Worm (Caenorhabditis elegans) whole organism, L1 larva: ENCODE data around the gene srh-218.
A peak's percentile ranks its signal among the peaks of the same experiment; 100 is the strongest.

Source experiments
- C04F5.9 ChIP-seq: sonication (generic microtip); optimal IDR thresholded peaks from 2 replicates; lab custom pipeline; 2016; ENCODE audit warnings: missing genetic modification characterization, missing compliant biosample characterization
- aha-1 ChIP-seq: fragments of 150-350 bp; optimal IDR thresholded peaks from 2 replicates; lab custom pipeline; 2014; ENCODE audit warnings: missing biosample characterization, missing genetic modification characterization
- ceh-8 ChIP-seq: fragments of 200-800 bp; sonication (Bioruptor generic); optimal IDR thresholded peaks from 2 replicates; lab custom pipeline; 2018; ENCODE audit warnings: mild to moderate bottlenecking, missing genetic modification characterization, moderate library complexity, missing compliant biosample characterization
- ceh-82 ChIP-seq, 3 experiments: fragments of 150-350 bp in 1 of 3; sonication (generic microtip) in 2 of 3; optimal IDR thresholded peaks; 2 replicates each; lab custom pipeline; 2014 to 2017; ENCODE audit warnings: missing biosample characterization in 3 of 3, missing genetic modification characterization in 3 of 3
- ceh-88 ChIP-seq: fragments of 200-800 bp; sonication (Bioruptor generic); IDR thresholded peaks from 2 replicates; pipeline ENCODE4 v1.3.6; 2022; ENCODE audit warnings: missing genetic modification characterization, missing compliant biosample characterization
- ces-1 ChIP-seq: fragments of 150-350 bp; optimal IDR thresholded peaks from 2 replicates; lab custom pipeline; 2014; ENCODE audit warnings: missing biosample characterization, missing genetic modification reagents, missing genetic modification characterization
- dsc-1 ChIP-seq: sonication (generic microtip); optimal IDR thresholded peaks from 2 replicates; lab custom pipeline; 2016; ENCODE audit warnings: mild to moderate bottlenecking, missing genetic modification characterization, missing compliant biosample characterization
- efl-3 ChIP-seq: fragments of 200-800 bp; sonication (Bioruptor generic); optimal IDR thresholded peaks from 2 replicates; lab custom pipeline; 2018; ENCODE audit warnings: mild to moderate bottlenecking, missing genetic modification characterization, missing compliant biosample characterization
- elt-2 ChIP-seq: sonication (generic microtip); optimal IDR thresholded peaks from 2 replicates; lab custom pipeline; 2016; ENCODE audit warnings: missing genetic modification characterization, mild to moderate bottlenecking, inconsistent platforms, missing compliant biosample characterization, missing genetic modification reagents
- grh-1 ChIP-seq: fragments of 200-800 bp; sonication (Bioruptor generic); IDR thresholded peaks from 2 replicates; pipeline ENCODE4 v1.3.6; 2022; ENCODE audit warnings: missing genetic modification reagents, missing genetic modification characterization, missing compliant biosample characterization
- hpl-2 ChIP-seq: fragments of 150-350 bp; optimal IDR thresholded peaks from 2 replicates; lab custom pipeline; 2014; ENCODE audit warnings: missing biosample characterization, missing genetic modification reagents, missing genetic modification characterization
- isw-1 ChIP-seq: fragments of 200-800 bp; sonication (Bioruptor generic); IDR thresholded peaks from 2 replicates; pipeline ENCODE4 v1.3.6; 2022; ENCODE audit warnings: missing genetic modification characterization, missing compliant biosample characterization
- lin-13 ChIP-seq: fragments of 150-350 bp; optimal IDR thresholded peaks from 2 replicates; lab custom pipeline; 2014; ENCODE audit warnings: missing biosample characterization, missing genetic modification reagents, missing genetic modification characterization
- lin-15B ChIP-seq: fragments of 150-350 bp; sonication (generic microtip); optimal IDR thresholded peaks from 3 replicates; lab custom pipeline; 2014; ENCODE audit warnings: missing biosample characterization, missing genetic modification characterization
- mab-9 ChIP-seq: fragments of 200-800 bp; sonication (Bioruptor generic); IDR thresholded peaks from 2 replicates; pipeline ENCODE4 v1.3.6; 2022; ENCODE audit warnings: missing genetic modification reagents, missing genetic modification characterization, missing compliant biosample characterization
- mdl-1 ChIP-seq, 2 experiments: fragments of 150-350 bp; optimal IDR thresholded peaks; 2 replicates each; lab custom pipeline; 2014 to 2017; ENCODE audit warnings: missing biosample characterization in 2 of 2, missing genetic modification characterization in 2 of 2, inconsistent platforms in 1 of 2
- mef-2 ChIP-seq: fragments of 150-350 bp; optimal IDR thresholded peaks from 2 replicates; lab custom pipeline; 2014; ENCODE audit warnings: missing biosample characterization, missing genetic modification characterization
- nhr-11 ChIP-seq: fragments of 150-350 bp; optimal IDR thresholded peaks from 2 replicates; lab custom pipeline; 2014; ENCODE audit warnings: missing biosample characterization, missing genetic modification characterization
- nhr-12 ChIP-seq: sonication (generic microtip); optimal IDR thresholded peaks from 2 replicates; lab custom pipeline; 2017; ENCODE audit warnings: missing biosample characterization, missing genetic modification characterization
- nhr-19 ChIP-seq: fragments of 200-800 bp; sonication (Bioruptor generic); conservative IDR thresholded peaks from 2 replicates; pipeline ENCODE4 v1.3.6; 2022; ENCODE audit warnings: missing genetic modification characterization, missing compliant biosample characterization
- nhr-20 ChIP-seq: sonication (generic microtip); optimal IDR thresholded peaks from 2 replicates; lab custom pipeline; 2016; ENCODE audit warnings: mild to moderate bottlenecking, missing genetic modification characterization, missing compliant biosample characterization
- nhr-71 ChIP-seq: sonication (generic microtip); optimal IDR thresholded peaks from 2 replicates; lab custom pipeline; 2016; ENCODE audit warnings: mild to moderate bottlenecking, missing genetic modification characterization, moderate library complexity, missing compliant biosample characterization
- pag-3 ChIP-seq: sonication (generic microtip); optimal IDR thresholded peaks from 2 replicates; lab custom pipeline; 2017; ENCODE audit warnings: missing genetic modification characterization, mild to moderate bottlenecking, missing compliant biosample characterization, antibody characterized with exemption, borderline replicate concordance; ENCODE audit not compliant: insufficient read depth
- snu-23 ChIP-seq: sonication (generic microtip); optimal IDR thresholded peaks from 2 replicates; lab custom pipeline; 2016; ENCODE audit warnings: missing genetic modification characterization, missing compliant biosample characterization
- sox-4 ChIP-seq: sonication (generic microtip); optimal IDR thresholded peaks from 2 replicates; lab custom pipeline; 2016; ENCODE audit warnings: missing genetic modification characterization, missing compliant biosample characterization
- sptf-1 ChIP-seq: fragments of 150-350 bp; optimal IDR thresholded peaks from 2 replicates; lab custom pipeline; 2014; ENCODE audit warnings: missing biosample characterization, missing genetic modification characterization
- swsn-7 ChIP-seq: sonication (generic microtip); optimal IDR thresholded peaks from 2 replicates; lab custom pipeline; 2016; ENCODE audit warnings: missing genetic modification characterization, missing compliant biosample characterization
- tbx-2 ChIP-seq: sonication (generic microtip); optimal IDR thresholded peaks from 2 replicates; lab custom pipeline; 2016; ENCODE audit warnings: missing genetic modification characterization, missing compliant biosample characterization
- tlp-1 ChIP-seq: fragments of 150-350 bp; optimal IDR thresholded peaks from 2 replicates; lab custom pipeline; 2014; ENCODE audit warnings: missing biosample characterization, missing genetic modification characterization
- unc-62 ChIP-seq: fragments of 150-350 bp; optimal IDR thresholded peaks from 2 replicates; lab custom pipeline; 2014; ENCODE audit warnings: missing biosample characterization, missing genetic modification reagents, missing genetic modification characterization
- xbp-1 ChIP-seq: sonication (generic microtip); optimal IDR thresholded peaks from 2 replicates; lab custom pipeline; 2016; ENCODE audit warnings: missing genetic modification characterization, missing compliant biosample characterization
- ztf-11 ChIP-seq, 2 experiments: sonication (generic microtip); optimal IDR thresholded peaks; 2 replicates each; lab custom pipeline; 2016 to 2017; ENCODE audit warnings: missing genetic modification characterization in 2 of 2, missing biosample characterization in 1 of 2, missing compliant biosample characterization in 1 of 2

srh-218 gene

DNA sequence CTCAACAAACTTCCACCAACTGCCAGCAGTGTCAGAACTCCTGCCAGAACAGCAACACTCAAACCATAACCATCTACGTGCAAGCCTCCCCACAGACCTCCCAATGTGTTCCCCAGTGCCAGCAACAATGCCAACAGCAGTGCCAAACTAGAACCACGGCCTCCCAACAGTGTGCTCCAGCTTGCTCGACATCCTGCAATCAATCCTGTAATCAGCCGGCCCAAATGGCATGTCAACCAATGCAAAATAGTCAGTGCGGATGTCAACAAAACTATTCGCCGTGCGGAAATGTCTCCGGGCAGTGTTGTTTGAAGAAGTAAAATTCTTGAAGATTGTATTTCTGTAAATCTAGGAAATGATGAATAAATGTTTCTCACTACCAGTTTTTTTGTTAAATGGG, 27.1 kb upstream of the srh-218 start:
- TF ChIP-seq lin-13 (GFP tag; lab: Kevin White, UChicago) (no peak), mab-9 (no peak), dsc-1 (tag; lab: Kevin White, UChicago) (no peak), ztf-11 (tag; optimal IDR thresholded peaks at IDR 0.05; lab: Kevin White, UChicago) (no peak), efl-3 (no peak), swsn-7 (tag; lab: Kevin White, UChicago) (no peak), tlp-1 (tag; lab: Kevin White, UChicago) (no peak), snu-23 (no peak)

DNA sequence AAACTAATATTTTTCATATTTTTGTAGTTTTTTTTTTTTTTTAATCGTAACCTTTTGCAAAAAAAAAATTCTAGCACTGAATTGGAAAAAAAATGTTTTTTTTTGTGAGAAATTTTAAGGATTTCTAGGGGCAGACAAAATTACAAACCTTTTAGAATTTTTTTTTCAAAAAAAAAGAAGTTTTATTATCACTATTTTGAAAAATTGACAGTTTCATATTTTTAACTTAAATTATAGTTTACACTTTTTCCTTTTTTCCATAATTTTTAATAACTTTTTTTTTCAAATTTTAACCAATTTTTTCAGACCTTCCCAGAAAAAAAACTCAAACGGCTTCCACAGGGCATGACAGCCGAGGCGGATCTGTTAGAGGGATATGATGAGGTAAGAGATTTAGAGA, 22.8 kb upstream of the srh-218 start, which contains the start of gene dpf-1:
Gene dpf-1 (plus strand): TSS at position 301 of the 400 bp plus-strand sequence.
- no peak for TF ChIP-seq nhr-11 (tag; lab: Kevin White, UChicago)
- TF ChIP-seq sptf-1 (tag; lab: Kevin White, UChicago), result no peak
- no peak for TF ChIP-seq lin-15B (tag; lab: Kevin White, UChicago)
- TF ChIP-seq unc-62 (GFP tag; lab: Kevin White, UChicago), result no peak

DNA sequence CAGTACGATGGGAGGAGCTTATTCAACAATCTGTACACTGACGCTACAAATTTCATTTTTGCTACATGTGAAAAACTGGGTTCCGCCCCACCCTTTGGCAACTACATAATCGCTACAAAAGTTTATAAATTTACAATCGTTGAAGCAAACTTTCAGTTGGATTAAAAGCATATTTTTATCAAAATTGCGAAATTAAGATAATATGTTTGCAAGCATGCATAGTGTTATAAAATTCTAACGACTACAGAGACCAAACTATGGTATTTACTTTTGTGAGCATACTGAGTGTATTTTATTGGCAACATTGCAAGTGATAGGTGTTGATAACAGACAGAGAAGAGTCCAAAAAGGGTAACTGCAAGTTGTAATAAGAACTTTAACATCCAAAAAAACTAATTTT, 15.2 kb upstream of the srh-218 start, which contains the start of gene C06B8.2:
Gene C06B8.2 (minus strand): TSS at position 153 of the 400 bp plus-strand sequence.
- TF ChIP-seq elt-2 (peak; percentile 22), mef-2 (tag; lab: Kevin White, UChicago) (no peak)

DNA sequence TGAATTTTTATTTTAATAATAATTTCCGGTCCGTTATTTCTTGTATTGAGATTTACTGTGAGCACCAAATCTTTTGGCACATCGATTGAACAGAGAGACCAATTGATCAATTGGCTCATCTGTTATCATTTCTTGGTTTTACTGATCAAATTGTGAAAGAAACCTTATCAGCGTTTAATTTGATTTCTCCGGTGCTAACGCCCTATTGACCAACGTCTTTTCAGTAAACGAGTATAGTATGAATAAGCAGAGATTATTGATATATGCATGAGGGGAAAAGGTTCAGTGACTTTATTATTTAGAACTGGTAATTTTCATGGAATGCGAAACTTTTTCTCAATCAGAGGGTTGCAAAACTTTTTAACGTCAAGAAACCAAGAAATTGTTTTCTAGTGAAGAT, 14.7 kb upstream of the srh-218 start:
- no peak for TF ChIP-seq sptf-1 (tag; lab: Kevin White, UChicago)

- TF ChIP-seq tbx-2 (tag; lab: Kevin White, UChicago), result no peak
- no peak for TF ChIP-seq mdl-1 (tag; optimal IDR thresholded peaks at IDR 0.05; lab: Kevin White, UChicago)
- TF ChIP-seq C04F5.9 (tag; lab: Kevin White, UChicago), result no peak
- TF ChIP-seq efl-3, result no peak
- TF ChIP-seq pag-3 (tag; lab: Kevin White, UChicago), result no peak
- TF ChIP-seq ces-1 (GFP tag; lab: Kevin White, UChicago), result no peak
Observed at ce11 chrV:15479825-15480224, 14.0 kb upstream of the srh-218 start.

DNA sequence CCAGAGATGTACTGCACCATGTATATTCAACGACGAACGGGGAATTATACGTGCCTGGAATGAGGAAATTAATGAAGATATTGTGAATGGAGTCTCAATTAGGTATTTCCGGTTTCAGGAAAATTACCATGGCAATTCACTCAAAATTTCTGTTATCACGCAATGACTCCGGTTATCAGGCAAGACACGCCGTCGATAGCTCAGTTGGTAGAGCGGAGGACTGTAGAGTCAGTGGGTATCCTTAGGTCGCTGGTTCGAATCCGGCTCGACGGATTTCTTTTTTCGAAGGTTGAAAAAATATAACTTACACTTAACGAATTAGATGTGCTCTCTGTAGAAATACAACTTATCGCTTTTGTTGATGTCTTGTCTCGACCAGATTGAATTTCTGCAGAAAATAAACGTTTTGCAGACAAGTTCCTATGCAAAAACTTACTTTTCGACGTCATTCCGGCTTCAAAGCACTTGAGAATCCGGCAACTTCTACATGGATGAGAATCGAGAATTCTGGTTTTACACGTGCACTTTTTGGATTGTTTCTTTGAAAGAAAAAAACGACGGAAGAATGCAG, 13.2 kb upstream of the srh-218 start:
- no peak for TF ChIP-seq hpl-2 (GFP tag; lab: Kevin White, UChicago)
- TF ChIP-seq ceh-82 (tag; optimal IDR thresholded peaks at IDR 0.05; lab: Kevin White, UChicago), result no peak
- no peak for TF ChIP-seq ceh-88
- no peak for TF ChIP-seq swsn-7 (tag; lab: Kevin White, UChicago)
- TF ChIP-seq xbp-1 (tag; lab: Kevin White, UChicago), result no peak
- TF ChIP-seq dsc-1 (tag; lab: Kevin White, UChicago), result no peak
- TF ChIP-seq lin-15B (tag; lab: Kevin White, UChicago), result no peak
- no peak for TF ChIP-seq snu-23
- TF ChIP-seq nhr-11 (tag; lab: Kevin White, UChicago), result no peak
- no peak for TF ChIP-seq nhr-12 (tag; lab: Kevin White, UChicago)
- no peak for TF ChIP-seq grh-1 (GFP tag; lab: Robert Waterston, UW)
- no peak for TF ChIP-seq lin-13 (GFP tag; lab: Kevin White, UChicago)
- no peak for TF ChIP-seq isw-1 (GFP tag; lab: Robert Waterston, UW)
- no peak for TF ChIP-seq nhr-20 (tag; lab: Kevin White, UChicago)
- no peak for TF ChIP-seq sox-4 (tag; lab: Kevin White, UChicago)

- TF ChIP-seq aha-1 (tag; lab: Kevin White, UChicago), result no peak
- no peak for TF ChIP-seq dsc-1 (tag; lab: Kevin White, UChicago)
- no peak for TF ChIP-seq nhr-19 (GFP tag; lab: Robert Waterston, UW)
- no peak for TF ChIP-seq ceh-8
- no peak for TF ChIP-seq nhr-71 (tag; lab: Kevin White, UChicago)
- TF ChIP-seq efl-3, result no peak
- TF ChIP-seq isw-1 (GFP tag; lab: Robert Waterston, UW), result no peak
Observed at ce11 chrV:15481374-15481773, 12.4 kb upstream of the srh-218 start, which contains the start of gene nhr-150. Gene nhr-150 (minus strand): TSS chrV:15481465.
